Worm (Caenorhabditis elegans): Measurements from ENCODE around the gene nas-31.

The nas-31 gene

ce11 chrV:10901125-10901524 is 20.5 kb downstream of the nas-31 start, which contains the start of gene spp-16:
Gene spp-16, minus strand, starts transcription at chrV:10901303.
- TF ChIP-seq efl-1 (optimal IDR thresholded peaks at IDR 0.05) (no peak), efl-1 (GFP tag; optimal IDR thresholded peaks at IDR 0.05 in 1 of 2) (peak in 1 of 2 experiments; percentile 48), fkh-8 (tag; optimal IDR thresholded peaks at IDR 0.05) (no peak)

ce11 chrV:10898629-10899028 is 23.0 kb downstream of the nas-31 start:
- TF ChIP-seq egl-13 (tag; optimal IDR thresholded peaks at IDR 0.05) (no peak), mef-2 (tag; optimal IDR thresholded peaks at IDR 0.05) (no peak), lsy-2 (tag; optimal IDR thresholded peaks at IDR 0.05) (no peak), nhr-19 (GFP tag; conservative IDR thresholded peaks at IDR 0.05) (no peak), aha-1 (tag; optimal IDR thresholded peaks at IDR 0.05) (no peak), nhr-85 (tag) (peak; percentile 69), efl-1 (optimal IDR thresholded peaks at IDR 0.05) (no peak), efl-1 (GFP tag; optimal IDR thresholded peaks at IDR 0.05 in 1 of 2) (peak in 1 of 2 experiments; percentile 80), lin-35 (GFP tag; optimal IDR thresholded peaks at IDR 0.05) (no peak), aly-2 (tag; optimal IDR thresholded peaks at IDR 0.05) (no peak), fos-1 (tag; optimal IDR thresholded peaks at IDR 0.05) (no peak), mab-9 (GFP tag; IDR thresholded peaks at IDR 0.05) (no peak), skn-1 (tag; optimal IDR thresholded peaks at IDR 0.05) (no peak), pax-3 (tag; optimal IDR thresholded peaks at IDR 0.05) (no peak), nhr-77 (tag; optimal IDR thresholded peaks at IDR 0.05) (no peak), C34B4.2 (tag; optimal IDR thresholded peaks at IDR 0.05) (no peak), dpl-1 (GFP tag; optimal IDR thresholded peaks at IDR 0.05) (no peak), ces-1 (GFP tag; optimal IDR thresholded peaks at IDR 0.05) (no peak), nhr-20 (tag; optimal IDR thresholded peaks at IDR 0.05) (no peak), sup-37 (GFP tag; optimal IDR thresholded peaks at IDR 0.05) (no peak), nhr-84 (tag; optimal IDR thresholded peaks at IDR 0.05) (no peak), swsn-7 (tag; optimal IDR thresholded peaks at IDR 0.05) (no peak), blmp-1 (tag; optimal IDR thresholded peaks at IDR 0.05) (peak; percentile 72), lin-14 (GFP tag; optimal IDR thresholded peaks at IDR 0.05) (peak; percentile 41)

- TF ChIP-seq blmp-1 (tag; optimal IDR thresholded peaks at IDR 0.05) (peak; percentile 79), efl-1 (optimal IDR thresholded peaks at IDR 0.05) (no peak), efl-1 (GFP tag; optimal IDR thresholded peaks at IDR 0.05 in 1 of 2) (peak in 1 of 2 experiments; percentile 80), elt-2 (tag; optimal IDR thresholded peaks at IDR 0.05) (no peak), hpl-2 (GFP tag; optimal IDR thresholded peaks at IDR 0.05) (no peak), sox-4 (tag; optimal IDR thresholded peaks at IDR 0.05) (no peak), unc-62 (GFP tag; optimal IDR thresholded peaks at IDR 0.05) (no peak)
Observed at ce11 chrV:10898107-10898506, 23.5 kb downstream of the nas-31 start, which contains the start of gene F32D8.7. Gene F32D8.7, plus strand, starts transcription at chrV:10898435.

- peak; percentile 61; the same call in 1 of the 2 replicates for TF ChIP-seq unc-98 (GFP tag; IDR thresholded peaks at IDR 0.05)
- TF ChIP-seq Y116A8C.19 (tag; optimal IDR thresholded peaks at IDR 0.05; ENCODE audit: borderline replicate concordance) = peak; percentile 59
- TF ChIP-seq tbx-2 (tag; optimal IDR thresholded peaks at IDR 0.05) = peak; percentile 99
- TF ChIP-seq nhr-19 (GFP tag; conservative IDR thresholded peaks at IDR 0.05) = peak; percentile 99
- peak; percentile 76 for TF ChIP-seq ceh-90 (tag; optimal IDR thresholded peaks at IDR 0.05)
- no peak for TF ChIP-seq pag-3 (tag; optimal IDR thresholded peaks at IDR 0.05; ENCODE audit: borderline replicate concordance, insufficient read depth)
- peak; percentile 100 for TF ChIP-seq nhr-85 (tag)
- TF ChIP-seq sptf-1 (tag; optimal IDR thresholded peaks at IDR 0.05) = no peak
- peak; percentile 99 for TF ChIP-seq unc-86 (tag; optimal IDR thresholded peaks at IDR 0.05)
- TF ChIP-seq dpl-1 (GFP tag; optimal IDR thresholded peaks at IDR 0.05) = peak; percentile 100
- TF ChIP-seq snpc-4 (tag; optimal IDR thresholded peaks at IDR 0.05) = peak; percentile 93
- TF ChIP-seq nhr-11 (tag; optimal IDR thresholded peaks at IDR 0.05) = peak; percentile 99
- peak; percentile 100 for TF ChIP-seq rnt-1 (tag; optimal IDR thresholded peaks at IDR 0.05)
- TF ChIP-seq mef-2 (tag; optimal IDR thresholded peaks at IDR 0.05) = peak; percentile 88
- TF ChIP-seq ama-1 (optimal IDR thresholded peaks at IDR 0.05) = peak; percentile 79
- TF ChIP-seq swsn-7 (tag; optimal IDR thresholded peaks at IDR 0.05) = peak; percentile 99
- TF ChIP-seq fos-1 (tag; optimal IDR thresholded peaks at IDR 0.05) = peak; percentile 97
- TF ChIP-seq nhr-90 (tag; optimal IDR thresholded peaks at IDR 0.05; ENCODE audit: poor library complexity) = peak; percentile 99
- TF ChIP-seq ceh-82 (tag; optimal IDR thresholded peaks at IDR 0.05) = peak; percentile 98 to 99 (median 98)
- peak; percentile 96 for TF ChIP-seq ztf-4 (tag; optimal IDR thresholded peaks at IDR 0.05)
- TF ChIP-seq ceh-8 (GFP tag; optimal IDR thresholded peaks at IDR 0.05) = peak; percentile 98
- peak; percentile 99 for TF ChIP-seq lin-13 (GFP tag; optimal IDR thresholded peaks at IDR 0.05)
- peak; percentile 98 for TF ChIP-seq egl-13 (tag; optimal IDR thresholded peaks at IDR 0.05)
- peak; percentile 99 for TF ChIP-seq snu-23 (GFP tag; optimal IDR thresholded peaks at IDR 0.05)
- peak; percentile 70 for TF ChIP-seq hlh-4 (tag; optimal IDR thresholded peaks at IDR 0.05)
- peak; percentile 97 for TF ChIP-seq aha-1 (tag; optimal IDR thresholded peaks at IDR 0.05)
- TF ChIP-seq mep-1 (tag; optimal IDR thresholded peaks at IDR 0.05) = peak; percentile 99
Observed at ce11 chrV:10897172-10897571, 24.5 kb downstream of the nas-31 start.

Data from whole organism, L1 larva.